Fruit fly (Drosophila melanogaster): Measurements from ENCODE around the gene CG7872.

CG7872 gene

dm6 chrX:15615426-15615825 is 37.4 kb downstream of the CG7872 start (continued):
- TF ChIP-seq ab (GFP tag; optimal IDR thresholded peaks at IDR 0.05) (no peak), CG10274 (GFP tag; optimal IDR thresholded peaks at IDR 0.05) (no peak), CG30020 (tag; optimal IDR thresholded peaks at IDR 0.05) (no peak), CG34224 (GFP tag; IDR thresholded peaks at IDR 0.05; ENCODE audit: partially characterized antibody) (no peak), Fer3 (tag; optimal IDR thresholded peaks at IDR 0.05) (peak; percentile 43), CG7928 (GFP tag; optimal IDR thresholded peaks at IDR 0.05) (no peak), CG4617 (GFP tag; optimal IDR thresholded peaks at IDR 0.05; ENCODE audit: borderline replicate concordance) (no peak), hkb (optimal IDR thresholded peaks at IDR 0.05) (no peak), hkb (GFP tag; IDR thresholded peaks at IDR 0.05) (peak; percentile 75), CG34422 (GFP tag; IDR thresholded peaks at IDR 0.05) (0 out of 3 replicates have a peak, but pooled peaks have one; percentile 39), croc (GFP tag; conservative IDR thresholded peaks at IDR 0.05) (no peak), HHEX (GFP tag; optimal IDR thresholded peaks at IDR 0.05) (peak; percentile 2), NC2α (GFP tag; optimal IDR thresholded peaks at IDR 0.05) (no peak), lov (optimal IDR thresholded peaks at IDR 0.05) (no peak), lov (GFP tag; IDR thresholded peaks at IDR 0.05) (no peak), BEAF-32 (GFP tag; optimal IDR thresholded peaks at IDR 0.05) (no peak), crol (GFP tag; IDR thresholded peaks at IDR 0.05) (0 out of 2 replicates have a peak, but pooled peaks have one; percentile 8), tna (GFP tag; IDR thresholded peaks at IDR 0.05; ENCODE audit: partially characterized antibody) (no peak), grau (tag; optimal IDR thresholded peaks at IDR 0.05) (peak; percentile 63), lbe (GFP tag; optimal IDR thresholded peaks at IDR 0.05) (no peak), vnd (GFP tag; IDR thresholded peaks at IDR 0.05; ENCODE audit: partially characterized antibody) (no peak), nmo (GFP tag; optimal IDR thresholded peaks at IDR 0.05) (peak; percentile 72), sens-2 (GFP tag; IDR thresholded peaks at IDR 0.05) (no peak), scrt (GFP tag; optimal IDR thresholded peaks at IDR 0.05) (peak; percentile 15), CG1529 (GFP tag; optimal IDR thresholded peaks at IDR 0.05) (peak; percentile 43), gce (GFP tag; IDR thresholded peaks at IDR 0.05) (no peak), CG6175 (GFP tag; IDR thresholded peaks at IDR 0.05) (no peak), stwl (tag; optimal IDR thresholded peaks at IDR 0.05) (no peak), Sry-δ (GFP tag; optimal IDR thresholded peaks at IDR 0.05) (peak; percentile 24), sens (GFP tag) (peak; percentile 92), otp (GFP tag; IDR thresholded peaks at IDR 0.05) (0 out of 3 replicates have a peak, but pooled peaks have one; percentile 48), gt (GFP tag; IDR thresholded peaks at IDR 0.05) (no peak), Hr78 (GFP tag; optimal IDR thresholded peaks at IDR 0.05) (no peak), CG14441 (GFP tag; IDR thresholded peaks at IDR 0.05) (no peak; the same call in 1 of the 2 replicates), Nf-YA (GFP tag; IDR thresholded peaks at IDR 0.05) (no peak), zen2 (GFP tag; IDR thresholded peaks at IDR 0.05; ENCODE audit: partially characterized antibody) (no peak), Nf-YC (tag; optimal IDR thresholded peaks at IDR 0.05) (no peak), CG6791 (GFP tag; IDR thresholded peaks at IDR 0.05; ENCODE audit: partially characterized antibody) (no peak), Dll (GFP tag; IDR thresholded peaks at IDR 0.05; ENCODE audit: partially characterized antibody) (no peak), CG9797 (GFP tag; optimal IDR thresholded peaks at IDR 0.05) (no peak), ranshi (GFP tag; IDR thresholded peaks at IDR 0.05) (peak; percentile 38; the same call in 1 of the 2 replicates), Ets97D (GFP tag; optimal IDR thresholded peaks at IDR 0.05) (no peak), CG16815 (GFP tag; optimal IDR thresholded peaks at IDR 0.05) (peak; percentile 39), Fer2 (tag; optimal IDR thresholded peaks at IDR 0.05) (no peak), CG43689 (GFP tag; IDR thresholded peaks at IDR 0.05) (0 out of 2 replicates have a peak, but pooled peaks have one; percentile 35), CG12942 (GFP tag; optimal IDR thresholded peaks at IDR 0.05) (peak; percentile 35), CG13424 (tag; optimal IDR thresholded peaks at IDR 0.05) (peak; percentile 64), bcd (GFP tag; optimal IDR thresholded peaks at IDR 0.05) (peak; percentile 61), MTF-1 (GFP tag; optimal IDR thresholded peaks at IDR 0.05; ENCODE audit: borderline replicate concordance) (peak; percentile 4), luna (GFP tag; optimal IDR thresholded peaks at IDR 0.05) (no peak), CG3407 (GFP tag; optimal IDR thresholded peaks at IDR 0.05) (peak; percentile 27)

All from whole organism, embryonic.